Fruit fly (Drosophila melanogaster) whole organism, adult: ENCODE measurements around the gene TTLL1B.

Experiments used
- CG11617 ChIP-seq: fragments of 200-800 bp; sonication (Bioruptor generic); optimal IDR thresholded peaks from 2 replicates; lab custom pipeline; 2017; ENCODE audit warnings: mild to moderate bottlenecking, missing biosample characterization, missing genetic modification reagents, missing genetic modification characterization
- CG12768 ChIP-seq: fragments of 200-800 bp; sonication (Bioruptor generic); optimal IDR thresholded peaks from 2 replicates; lab custom pipeline; 2017; ENCODE audit warnings: missing biosample characterization, missing genetic modification characterization, mild to moderate bottlenecking, moderate library complexity, missing genetic modification reagents
- CG14711 ChIP-seq: fragments of 200-800 bp; sonication (Bioruptor generic); optimal IDR thresholded peaks from 2 replicates; lab custom pipeline; 2018; ENCODE audit warnings: missing biosample characterization, mild to moderate bottlenecking, missing genetic modification characterization, moderate library complexity
- CG1620 ChIP-seq: fragments of 200-800 bp; sonication (Bioruptor generic); optimal IDR thresholded peaks from 2 replicates; lab custom pipeline; 2016; ENCODE audit warnings: missing biosample characterization, missing genetic modification characterization
- CG33017 ChIP-seq: fragments of 200-800 bp; sonication (Bioruptor generic); optimal IDR thresholded peaks from 2 replicates; lab custom pipeline; 2018; ENCODE audit warnings: missing biosample characterization, mild to moderate bottlenecking, missing genetic modification characterization, moderate library complexity
- CG5204 ChIP-seq: fragments of 200-800 bp; sonication (Bioruptor generic); optimal IDR thresholded peaks from 2 replicates; lab custom pipeline; 2016; ENCODE audit warnings: missing biosample characterization, missing genetic modification characterization
- CG7045 ChIP-seq: fragments of 200-800 bp; sonication (Bioruptor generic); optimal IDR thresholded peaks from 2 replicates; lab custom pipeline; 2017; ENCODE audit warnings: missing biosample characterization, mild to moderate bottlenecking, missing genetic modification characterization
- CG7101 ChIP-seq: fragments of 200-800 bp; sonication (Bioruptor generic); optimal IDR thresholded peaks from 2 replicates; lab custom pipeline; 2018; ENCODE audit warnings: missing biosample characterization, mild to moderate bottlenecking, missing genetic modification characterization, moderate library complexity
- Clk ChIP-seq: fragments of 200-800 bp; sonication (Bioruptor generic); optimal IDR thresholded peaks from 2 replicates; lab custom pipeline; 2017; ENCODE audit warnings: missing biosample characterization, missing genetic modification characterization
- Crg-1 ChIP-seq: fragments of 200-800 bp; sonication (Bioruptor generic); optimal IDR thresholded peaks from 2 replicates; lab custom pipeline; 2016; ENCODE audit warnings: missing biosample characterization, missing genetic modification characterization
- Hr96 ChIP-seq: fragments of 200-800 bp; sonication (Bioruptor generic); optimal IDR thresholded peaks from 2 replicates; lab custom pipeline; 2016; ENCODE audit warnings: missing biosample characterization, missing genetic modification characterization
- Mnt ChIP-seq: fragments of 200-800 bp; sonication (Bioruptor generic); optimal IDR thresholded peaks from 2 replicates; lab custom pipeline; 2016; ENCODE audit warnings: missing biosample characterization, mild to moderate bottlenecking, missing genetic modification characterization
- bab1 ChIP-seq: fragments of 200-800 bp; sonication (Bioruptor generic); optimal IDR thresholded peaks from 3 replicates; lab custom pipeline; 2019; ENCODE audit warnings: missing biosample characterization, mild to moderate bottlenecking, missing genetic modification characterization, moderate library complexity
- cic ChIP-seq: fragments of 200-800 bp; sonication (Bioruptor generic); optimal IDR thresholded peaks from 2 replicates; lab custom pipeline; 2017; ENCODE audit warnings: missing biosample characterization, mild to moderate bottlenecking, missing genetic modification characterization, moderate library complexity
- cnc ChIP-seq, 2 experiments: fragments of >200 bp; optimal IDR thresholded peaks; 2 replicates each; lab custom pipeline; 2017
- kay ChIP-seq: fragments of 200-800 bp; sonication (Bioruptor generic); peaks from one replicate; lab custom pipeline; 2016; ENCODE audit warnings: missing biosample characterization, missing genetic modification characterization, borderline replicate concordance
- ovo ChIP-seq: fragments of 200-800 bp; sonication (Bioruptor generic); optimal IDR thresholded peaks from 2 replicates; lab custom pipeline; 2016; ENCODE audit warnings: missing biosample characterization, missing genetic modification characterization
- pad ChIP-seq: fragments of 200-800 bp; sonication (Bioruptor generic); optimal IDR thresholded peaks from 3 replicates; lab custom pipeline; 2017; ENCODE audit warnings: missing biosample characterization, missing genetic modification characterization, mild to moderate bottlenecking, moderate library complexity, missing genetic modification reagents
- tj ChIP-seq: fragments of 200-800 bp; sonication (Bioruptor generic); optimal IDR thresholded peaks from 3 replicates; lab custom pipeline; 2017; ENCODE audit warnings: missing biosample characterization, mild to moderate bottlenecking, missing genetic modification characterization, moderate library complexity
- toe ChIP-seq: fragments of 200-800 bp; sonication (Bioruptor generic); optimal IDR thresholded peaks from 2 replicates; lab custom pipeline; 2016; ENCODE audit warnings: missing biosample characterization, missing genetic modification characterization

Gene TTLL1B

DNA sequence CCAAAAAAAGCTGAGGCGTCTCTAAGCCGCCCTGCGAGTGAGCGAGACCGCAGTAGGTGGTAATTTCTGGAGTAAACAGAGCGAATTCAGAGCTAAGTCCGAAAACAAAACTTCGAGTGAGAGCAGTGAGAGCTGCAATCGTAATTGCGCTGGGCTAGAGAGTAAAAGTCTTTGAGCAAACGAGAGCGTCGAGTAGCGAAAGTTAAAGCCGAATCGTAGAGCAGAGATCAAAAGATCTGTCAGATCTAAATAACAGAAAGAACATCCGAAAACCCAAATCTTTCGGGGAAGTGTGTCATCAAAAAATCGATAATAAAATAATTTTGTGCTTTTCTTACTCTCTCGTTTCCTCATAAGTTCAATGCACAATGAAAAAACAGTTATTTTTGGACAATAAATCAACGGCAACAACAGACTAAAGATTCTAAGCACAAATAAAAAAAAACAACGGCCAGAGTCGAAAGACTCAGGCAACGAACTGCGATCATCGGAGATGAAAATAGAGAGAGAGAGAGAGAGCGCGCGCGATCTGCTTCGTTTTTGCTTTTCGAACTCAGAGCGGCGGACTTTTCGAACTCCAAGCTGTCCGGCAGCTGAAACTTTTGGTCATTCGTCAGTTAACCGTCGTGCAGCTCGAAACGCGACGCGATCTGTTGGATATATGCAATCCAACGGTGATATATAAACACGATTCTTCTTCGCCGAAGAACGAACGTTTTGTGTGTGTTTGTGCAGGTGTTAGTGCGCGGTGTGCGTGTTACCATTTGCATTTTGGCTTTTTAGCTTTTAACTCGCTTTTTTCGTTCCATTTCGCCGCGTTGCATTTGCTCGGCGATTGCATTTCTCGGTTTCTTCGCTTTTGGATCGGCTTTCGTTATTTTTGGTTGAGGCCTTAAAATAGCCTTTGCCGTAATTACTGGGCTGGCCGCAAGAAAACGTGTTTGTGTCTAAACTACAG, 44.4 kb downstream of the TTLL1B start, which contains the start of gene RhoGEF64C:
RhoGEF64C (plus strand) TSS at position 607 of the 958 bp plus-strand sequence.
- TF ChIP-seq Mnt (GFP tag; lab: Kevin White, UChicago) (no peak), tj (GFP tag; lab: Kevin White, UChicago) (peak; percentile 55), CG7101 (no peak), ovo (GFP tag; lab: Kevin White, UChicago) (peak; percentile 13), Crg-1 (GFP tag; lab: Kevin White, UChicago) (no peak), bab1 (GFP tag; lab: Kevin White, UChicago) (no peak), pad (no peak), CG1620 (GFP tag; lab: Kevin White, UChicago) (no peak), cnc (optimal IDR thresholded peaks at IDR 0.05; lab: Kevin White, UChicago) (no peak), kay (GFP tag; lab: Kevin White, UChicago) (no peak), CG11617 (GFP tag; lab: Kevin White, UChicago) (no peak)

DNA sequence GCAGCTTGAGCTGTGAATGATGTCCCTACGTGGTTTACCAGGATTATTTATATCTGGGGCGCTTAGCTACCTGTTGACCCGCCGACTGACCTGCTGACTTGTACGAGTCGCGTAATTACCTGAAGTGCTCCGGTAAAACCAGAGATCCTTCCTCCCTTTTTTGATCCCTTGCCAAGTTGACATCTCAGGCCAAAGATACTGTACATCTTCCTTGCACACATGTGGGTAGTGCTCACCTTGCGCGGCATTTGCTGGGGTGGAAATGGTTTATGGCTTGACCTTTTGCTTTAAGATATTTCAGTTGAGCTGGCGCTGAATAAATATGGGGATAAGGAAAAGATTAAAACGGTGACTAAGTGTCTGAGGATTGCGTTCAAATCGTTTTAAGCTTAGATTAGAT, 46.7 kb downstream of the TTLL1B start, which contains the start of gene CG15876:
CG15876 (minus strand) TSS at position 23 of the 400 bp plus-strand sequence.
- no peak for TF ChIP-seq cic (GFP tag; lab: Kevin White, UChicago)
- no peak for TF ChIP-seq CG5204 (GFP tag; lab: Kevin White, UChicago)
- no peak for TF ChIP-seq CG1620 (GFP tag; lab: Kevin White, UChicago)
- TF ChIP-seq pad: no peak
- TF ChIP-seq CG11617 (GFP tag; lab: Kevin White, UChicago): no peak
- no peak for TF ChIP-seq cnc (optimal IDR thresholded peaks at IDR 0.05; lab: Kevin White, UChicago)
- TF ChIP-seq toe: no peak
- no peak for TF ChIP-seq CG33017 (tag; lab: Kevin White, UChicago)
- TF ChIP-seq Crg-1 (GFP tag; lab: Kevin White, UChicago): no peak
- TF ChIP-seq bab1 (GFP tag; lab: Kevin White, UChicago): no peak
- no peak for TF ChIP-seq Hr96 (GFP tag; lab: Kevin White, UChicago)
- TF ChIP-seq CG7045 (GFP tag; lab: Kevin White, UChicago): no peak
- no peak for TF ChIP-seq CG14711 (tag; lab: Kevin White, UChicago)
- no peak for TF ChIP-seq Mnt (GFP tag; lab: Kevin White, UChicago)
- TF ChIP-seq CG12768: no peak
- TF ChIP-seq kay (GFP tag; lab: Kevin White, UChicago): no peak
- TF ChIP-seq tj (GFP tag; lab: Kevin White, UChicago): no peak
- no peak for TF ChIP-seq CG7101
- TF ChIP-seq Clk: no peak

DNA sequence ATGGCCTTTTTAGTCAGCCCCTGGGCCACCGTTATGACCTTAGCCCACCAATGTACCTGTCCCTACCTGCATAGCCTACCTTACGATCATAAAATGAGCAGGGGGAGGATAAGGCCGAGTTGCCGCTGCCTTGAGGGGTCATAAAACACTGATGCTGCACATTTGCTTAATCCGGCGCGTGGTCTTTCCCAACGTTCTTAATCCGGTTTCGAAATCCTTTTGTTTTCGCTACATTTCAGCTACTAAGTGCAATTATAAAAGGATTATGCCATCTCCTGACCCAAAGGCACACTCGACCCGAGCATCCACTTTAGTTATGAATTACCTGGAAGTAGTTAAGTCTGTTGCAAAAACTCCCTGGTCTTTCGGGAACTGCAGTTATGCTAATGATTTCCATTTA, 48.3 kb downstream of the TTLL1B start:
- TF ChIP-seq CG14711 (tag; lab: Kevin White, UChicago) (no peak), CG11617 (GFP tag; lab: Kevin White, UChicago) (no peak), CG12768 (no peak), tj (GFP tag; lab: Kevin White, UChicago) (no peak), bab1 (GFP tag; lab: Kevin White, UChicago) (no peak), ovo (GFP tag; lab: Kevin White, UChicago) (no peak)

DNA sequence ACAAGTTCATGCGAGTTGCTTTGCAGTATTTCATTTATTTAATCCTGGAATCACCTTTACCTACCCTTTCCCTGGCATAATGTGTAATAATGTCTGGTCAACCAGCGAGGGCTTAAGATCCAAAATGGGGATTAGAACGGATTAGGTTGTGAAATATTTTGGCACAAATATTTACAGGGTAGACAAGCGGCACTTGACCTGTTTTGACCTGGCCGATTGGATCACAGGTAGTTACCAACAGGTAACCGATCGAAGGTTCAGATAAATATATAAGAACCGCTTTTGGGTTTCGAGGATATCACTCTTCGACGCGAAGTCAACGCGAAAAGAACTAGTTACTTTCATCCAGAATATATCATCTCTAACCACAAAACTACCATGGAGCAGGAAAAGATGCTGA, 49.2 kb downstream of the TTLL1B start, which contains the start of gene CG13713:
CG13713 (plus strand) TSS at position 301 of the 400 bp plus-strand sequence.
- TF ChIP-seq CG14711 (tag; lab: Kevin White, UChicago) (no peak), Clk (no peak), Crg-1 (GFP tag; lab: Kevin White, UChicago) (no peak)

DNA sequence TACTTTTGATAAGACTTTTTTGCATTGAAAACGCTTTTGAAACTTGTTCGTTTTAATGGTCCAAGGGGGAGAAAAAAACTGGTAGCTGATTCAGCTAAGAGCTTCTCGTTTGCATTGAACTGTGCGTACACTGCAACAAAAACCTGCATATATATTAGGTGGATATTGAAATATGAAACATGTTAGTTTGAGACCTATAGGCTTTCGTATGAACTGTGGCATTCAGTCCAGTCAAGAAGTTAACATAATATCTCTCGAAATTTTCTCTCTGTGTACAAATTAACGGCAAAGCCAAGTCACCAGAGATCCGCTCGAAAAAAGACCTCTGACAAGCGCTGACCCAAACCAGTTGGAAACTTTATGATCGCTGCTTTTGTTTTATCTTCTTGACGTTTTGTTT, 50.0 kb downstream of the TTLL1B start:
- peak; percentile 38 for TF ChIP-seq CG5204 (GFP tag; lab: Kevin White, UChicago)
- no peak for TF ChIP-seq cic (GFP tag; lab: Kevin White, UChicago)
- TF ChIP-seq CG7045 (GFP tag; lab: Kevin White, UChicago): peak; percentile 46

DNA sequence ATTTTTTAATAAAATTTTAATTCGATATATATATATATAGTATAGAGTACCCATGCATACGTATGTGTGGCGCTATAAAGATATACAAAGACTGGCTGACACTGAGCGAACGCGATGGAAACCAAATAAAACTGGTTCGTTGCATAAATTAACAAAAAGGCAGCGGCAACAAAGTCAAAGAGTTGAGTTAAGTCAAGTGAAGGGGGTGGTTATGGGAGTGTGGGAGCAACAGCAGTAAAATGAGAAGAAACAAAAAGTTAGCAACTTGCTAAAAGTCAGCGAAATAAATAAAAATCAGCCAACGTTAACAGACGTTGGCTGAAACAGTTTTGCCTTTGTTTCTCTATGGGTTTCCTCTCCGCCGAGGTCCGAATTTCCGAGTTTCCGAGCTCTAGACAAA, 50.4 kb downstream of the TTLL1B start:
- TF ChIP-seq tj (GFP tag; lab: Kevin White, UChicago) (peak; percentile 83), CG11617 (GFP tag; lab: Kevin White, UChicago) (no peak)
